Fruit fly (Drosophila melanogaster) whole organism, embryonic: ENCODE measurements around the gene CG6000.

Experiments used
- Adf1 ChIP-seq: fragments of 200-800 bp; sonication (Bioruptor generic); IDR thresholded peaks from 2 replicates; pipeline ENCODE4 v1.3.6; 2022; ENCODE audit warnings: missing biosample characterization, missing genetic modification characterization
- CG10274 ChIP-seq: fragments of 200-800 bp; sonication (Bioruptor generic); optimal IDR thresholded peaks from 3 replicates; lab custom pipeline; 2017; ENCODE audit warnings: missing biosample characterization, mild to moderate bottlenecking, missing genetic modification characterization
- CG11093 ChIP-seq: fragments of 200-800 bp; sonication (Bioruptor generic); IDR thresholded peaks from 3 replicates; pipeline ENCODE4 v1.3.6; 2022; ENCODE audit warnings: missing biosample characterization, missing genetic modification characterization
- CG11504 ChIP-seq: fragments of 200-800 bp; sonication (Bioruptor generic); optimal IDR thresholded peaks from 3 replicates; lab custom pipeline; 2019; ENCODE audit warnings: missing biosample characterization, mild to moderate bottlenecking, missing genetic modification characterization, moderate library complexity
- CG11696 ChIP-seq: fragments of 200-800 bp; sonication (Bioruptor generic); IDR thresholded peaks from 2 replicates; pipeline ENCODE4 v1.3.6; 2022; ENCODE audit warnings: missing biosample characterization, missing genetic modification characterization
- CG11723 ChIP-seq: fragments of 200-800 bp; sonication (Bioruptor generic); optimal IDR thresholded peaks from 2 replicates; lab custom pipeline; 2017; ENCODE audit warnings: missing biosample characterization, mild to moderate bottlenecking, missing genetic modification characterization
- CG12769 ChIP-seq: fragments of 200-800 bp; sonication (Bioruptor generic); optimal IDR thresholded peaks from 2 replicates; lab custom pipeline; 2019; ENCODE audit warnings: missing biosample characterization, mild to moderate bottlenecking, missing genetic modification characterization, moderate library complexity
- CG13296 ChIP-seq: fragments of 200-800 bp; sonication (Bioruptor generic); optimal IDR thresholded peaks from 3 replicates; lab custom pipeline; 2018; ENCODE audit warnings: missing biosample characterization, mild to moderate bottlenecking, missing genetic modification characterization
- CG13424 ChIP-seq: fragments of 200-800 bp; sonication (Bioruptor generic); optimal IDR thresholded peaks from 2 replicates; lab custom pipeline; 2019; ENCODE audit warnings: missing biosample characterization, mild to moderate bottlenecking, missing genetic modification characterization, moderate library complexity
- CG14965 ChIP-seq: fragments of 200-800 bp; sonication (Bioruptor generic); optimal IDR thresholded peaks from 2 replicates; lab custom pipeline; 2016; ENCODE audit warnings: missing biosample characterization, missing genetic modification characterization, borderline replicate concordance
- CG17186 ChIP-seq: fragments of 200-800 bp; sonication (Bioruptor generic); optimal IDR thresholded peaks from 3 replicates; lab custom pipeline; 2017; ENCODE audit warnings: missing biosample characterization, missing genetic modification reagents, missing genetic modification characterization
- CG17612 ChIP-seq: fragments of 200-800 bp; sonication (Bioruptor generic); IDR thresholded peaks from 2 replicates; pipeline ENCODE4 v1.3.6; 2022; ENCODE audit warnings: missing biosample characterization, missing genetic modification characterization
- CG2199 ChIP-seq: fragments of 200-800 bp; sonication (Bioruptor generic); IDR thresholded peaks from 3 replicates; pipeline ENCODE4 v1.3.6; 2022; ENCODE audit warnings: missing biosample characterization, missing genetic modification characterization
- CG30020 ChIP-seq: fragments of 200-800 bp; optimal IDR thresholded peaks from 2 replicates; lab custom pipeline; 2019; ENCODE audit warnings: missing biosample characterization, mild to moderate bottlenecking, missing genetic modification characterization, moderate library complexity
- CG31365 ChIP-seq: fragments of 200-800 bp; sonication (Bioruptor generic); optimal IDR thresholded peaks from 2 replicates; lab custom pipeline; 2018; ENCODE audit warnings: missing biosample characterization, mild to moderate bottlenecking, missing genetic modification characterization
- CG42726 ChIP-seq: fragments of 200-800 bp; sonication (Bioruptor generic); IDR thresholded peaks from 2 replicates; pipeline ENCODE4 v1.3.6; 2022; ENCODE audit warnings: missing biosample characterization, missing genetic modification characterization; ENCODE audit not compliant: partially characterized antibody
- CG4282 ChIP-seq: fragments of 200-800 bp; sonication (Bioruptor generic); optimal IDR thresholded peaks from 2 replicates; lab custom pipeline; 2016; ENCODE audit warnings: missing biosample characterization, missing genetic modification characterization
- CG9797 ChIP-seq: fragments of 200-800 bp; sonication (Bioruptor generic); optimal IDR thresholded peaks from 3 replicates; lab custom pipeline; 2018; ENCODE audit warnings: missing biosample characterization, mild to moderate bottlenecking, missing genetic modification characterization
- Deaf1 ChIP-seq: fragments of 200-800 bp; optimal IDR thresholded peaks from 3 replicates; lab custom pipeline; 2019; ENCODE audit warnings: missing biosample characterization, mild to moderate bottlenecking, missing genetic modification characterization, moderate library complexity
- Dfd ChIP-seq, 2 experiments: fragments of >200 bp; optimal IDR thresholded peaks; 2 replicates each; lab custom pipeline; 2017; ENCODE audit warnings: missing biosample characterization in 2 of 2, missing genetic modification characterization in 2 of 2
- Dref ChIP-seq: fragments of 200-800 bp; sonication (Bioruptor generic); IDR thresholded peaks from 2 replicates; pipeline ENCODE4 v1.3.6; 2022; ENCODE audit warnings: missing biosample characterization, missing genetic modification characterization
- Gsc ChIP-seq: fragments of 200-800 bp; sonication (Bioruptor generic); IDR thresholded peaks from 2 replicates; pipeline ENCODE4 v1.3.6; 2022; ENCODE audit warnings: missing biosample characterization, missing genetic modification characterization
- HLH54F ChIP-seq: fragments of 200-800 bp; sonication (Bioruptor generic); optimal IDR thresholded peaks from 3 replicates; lab custom pipeline; 2016; ENCODE audit warnings: missing biosample characterization, missing genetic modification characterization
- HmgD ChIP-seq: fragments of 200-800 bp; sonication (Bioruptor generic); optimal IDR thresholded peaks from 3 replicates; lab custom pipeline; 2016; ENCODE audit warnings: missing biosample characterization, missing genetic modification characterization
- Hr39 ChIP-seq: fragments of >200 bp; optimal IDR thresholded peaks from 2 replicates; lab custom pipeline; 2017
- Hr51 ChIP-seq, 2 experiments: fragments of 200-800 bp; sonication (Bioruptor generic); optimal IDR thresholded peaks; 2 replicates in 1 of 2; 3 replicates in 1 of 2; lab custom pipeline; 2016 to 2018; ENCODE audit warnings: missing biosample characterization in 2 of 2, missing genetic modification characterization in 2 of 2, mild to moderate bottlenecking in 1 of 2, moderate library complexity in 1 of 2
- Lpt ChIP-seq: fragments of >200 bp; optimal IDR thresholded peaks from 2 replicates; lab custom pipeline; 2018; ENCODE audit warnings: missing biosample characterization, missing genetic modification characterization
- NC2β ChIP-seq: fragments of 200-800 bp; sonication (Bioruptor generic); optimal IDR thresholded peaks from 2 replicates; lab custom pipeline; 2016; ENCODE audit warnings: missing biosample characterization, missing genetic modification characterization
- Nf-YB ChIP-seq: fragments of 200-800 bp; sonication (Bioruptor generic); optimal IDR thresholded peaks from 3 replicates; lab custom pipeline; 2019; ENCODE audit warnings: missing biosample characterization, mild to moderate bottlenecking, missing genetic modification characterization, moderate library complexity
- Nf-YC ChIP-seq: fragments of 200-800 bp; optimal IDR thresholded peaks from 3 replicates; lab custom pipeline; 2019; ENCODE audit warnings: missing biosample characterization, mild to moderate bottlenecking, missing genetic modification characterization, moderate library complexity
- Pdp1 ChIP-seq, 2 experiments: fragments of 200-800 bp; sonication (Bioruptor generic); optimal IDR thresholded peaks; 3 replicates each; lab custom pipeline; 2016; ENCODE audit warnings: missing biosample characterization in 2 of 2, missing genetic modification characterization in 2 of 2, mild to moderate bottlenecking in 1 of 2, moderate library complexity in 1 of 2
- Poxn ChIP-seq: fragments of 200-800 bp; sonication (Bioruptor generic); IDR thresholded peaks from 2 replicates; pipeline ENCODE4 v1.3.6; 2022; ENCODE audit warnings: missing biosample characterization, missing genetic modification characterization
- Scr ChIP-seq: fragments of 200-800 bp; sonication (Bioruptor generic); IDR thresholded peaks from 2 replicates; pipeline ENCODE4 v1.3.6; 2022; ENCODE audit warnings: missing biosample characterization, missing genetic modification characterization; ENCODE audit not compliant: partially characterized antibody
- Spps ChIP-seq: fragments of 200-800 bp; sonication (Bioruptor generic); optimal IDR thresholded peaks from 2 replicates; lab custom pipeline; 2018; ENCODE audit warnings: missing biosample characterization, mild to moderate bottlenecking, missing genetic modification characterization
- Usf ChIP-seq: fragments of 200-800 bp; sonication (Bioruptor generic); optimal IDR thresholded peaks from 2 replicates; lab custom pipeline; 2017; ENCODE audit warnings: missing genotype, missing biosample characterization, missing genetic modification characterization
- ara ChIP-seq: fragments of 200-800 bp; sonication (Bioruptor generic); IDR thresholded peaks from 2 replicates; pipeline ENCODE4 v1.3.6; 2022; ENCODE audit warnings: missing biosample characterization, missing genetic modification characterization
- btn ChIP-seq: fragments of 200-800 bp; sonication (Bioruptor generic); optimal IDR thresholded peaks from 2 replicates; lab custom pipeline; 2016; ENCODE audit warnings: missing biosample characterization, missing genetic modification characterization
- dan ChIP-seq: fragments of 200-800 bp; sonication (Bioruptor generic); IDR thresholded peaks from 2 replicates; pipeline ENCODE4 v1.3.6; 2022; ENCODE audit warnings: missing biosample characterization, missing genetic modification characterization
- exex ChIP-seq: fragments of 200-800 bp; sonication (Bioruptor generic); optimal IDR thresholded peaks from 4 replicates; lab custom pipeline; 2018; ENCODE audit warnings: missing biosample characterization, mild to moderate bottlenecking, missing genetic modification characterization, moderate library complexity
- eyg ChIP-seq: fragments of 200-800 bp; sonication (Bioruptor generic); optimal IDR thresholded peaks from 3 replicates; lab custom pipeline; 2016; ENCODE audit warnings: missing biosample characterization, missing genetic modification characterization
- fru ChIP-seq: fragments of >200 bp; optimal IDR thresholded peaks from 2 replicates; lab custom pipeline; 2017
- hbn ChIP-seq: fragments of 200-800 bp; sonication (Bioruptor generic); IDR thresholded peaks from 2 replicates; pipeline ENCODE4 v1.3.6; 2022; ENCODE audit warnings: missing biosample characterization, missing genetic modification characterization; ENCODE audit not compliant: partially characterized antibody
- maf-S ChIP-seq: fragments of 200-800 bp; sonication (Bioruptor generic); optimal IDR thresholded peaks from 2 replicates; lab custom pipeline; 2016; ENCODE audit warnings: missing biosample characterization, missing genetic modification characterization
- nau ChIP-seq: fragments of 200-800 bp; sonication (Bioruptor generic); optimal IDR thresholded peaks from 3 replicates; lab custom pipeline; 2017; ENCODE audit warnings: missing biosample characterization, mild to moderate bottlenecking, missing genetic modification characterization, missing genetic modification reagents
- pum ChIP-seq: fragments of 200-800 bp; sonication (Bioruptor generic); optimal IDR thresholded peaks from 2 replicates; lab custom pipeline; 2016; ENCODE audit warnings: missing biosample characterization, missing genetic modification characterization
- run ChIP-seq: fragments of 200-800 bp; sonication (Bioruptor generic); optimal IDR thresholded peaks from 3 replicates; lab custom pipeline; 2018; ENCODE audit warnings: missing biosample characterization, mild to moderate bottlenecking, missing genetic modification characterization
- salm ChIP-seq: fragments of 200-800 bp; sonication (Bioruptor generic); optimal IDR thresholded peaks from 2 replicates; lab custom pipeline; 2018; ENCODE audit warnings: missing biosample characterization, mild to moderate bottlenecking, missing genetic modification characterization
- tna ChIP-seq: fragments of 200-800 bp; sonication (Bioruptor generic); IDR thresholded peaks from 2 replicates; pipeline ENCODE4 v1.3.6; 2022; ENCODE audit warnings: missing biosample characterization, missing genetic modification characterization; ENCODE audit not compliant: partially characterized antibody
- wek ChIP-seq: fragments of 200-800 bp; sonication (Bioruptor generic); optimal IDR thresholded peaks from 3 replicates; lab custom pipeline; 2018; ENCODE audit warnings: missing biosample characterization, mild to moderate bottlenecking, missing genetic modification characterization, moderate library complexity
- wor ChIP-seq: fragments of 200-800 bp; sonication (Bioruptor generic); IDR thresholded peaks from 2 replicates; pipeline ENCODE4 v1.3.6; 2022; ENCODE audit warnings: missing biosample characterization, missing genetic modification characterization

CG6000 gene

dm6 chr3R:24037538-24038265 is 16.5 kb upstream of the CG6000 start, which contains the start of gene spas (continued):
- TF ChIP-seq CG42726 (peak; percentile 90), pum (GFP tag; lab: Kevin White, UChicago) (peak; percentile 80), CG4282 (no peak), salm (tag; lab: Kevin White, UChicago) (no peak), CG11696 (no peak), Dfd (GFP tag; optimal IDR thresholded peaks at IDR 0.05; lab: Kevin White, UChicago) (no peak), hbn (GFP tag; lab: Robert Waterston, UW) (peak; percentile 94), btn (GFP tag; lab: Kevin White, UChicago) (peak; percentile 32), CG17186 (GFP tag; lab: Kevin White, UChicago) (peak; percentile 59), maf-S (GFP tag; lab: Kevin White, UChicago) (peak; percentile 30), CG2199 (GFP tag; lab: Robert Waterston, UW) (0 out of 3 replicates have a peak, but pooled peaks have one; percentile 26), Pdp1 (GFP tag; optimal IDR thresholded peaks at IDR 0.05; lab: Kevin White, UChicago) (peak; percentile 73 to 95), CG30020 (peak; percentile 65), dan (GFP tag; lab: Robert Waterston, UW) (no peak), Spps (tag; lab: Kevin White, UChicago) (peak; percentile 7), exex (peak; percentile 0), Gsc (GFP tag; lab: Robert Waterston, UW) (peak; percentile 49; the same call in 1 of the 2 replicates), CG12769 (tag; lab: Kevin White, UChicago) (no peak), tna (peak; percentile 79; the same call in 1 of the 2 replicates), CG13424 (peak; percentile 68), CG11504 (tag; lab: Kevin White, UChicago) (no peak), Dref (GFP tag; lab: Robert Waterston, UW) (peak; percentile 60), Adf1 (GFP tag; lab: Robert Waterston, UW) (no peak), NC2β (GFP tag; lab: Kevin White, UChicago) (no peak), Scr (GFP tag; lab: Robert Waterston, UW) (peak; percentile 97), CG10274 (GFP tag; lab: Kevin White, UChicago) (no peak), Hr51 (GFP tag; optimal IDR thresholded peaks at IDR 0.05; lab: Kevin White, UChicago) (peak in 1 of 2 experiments; percentile 59), HmgD (GFP tag; lab: Kevin White, UChicago) (peak; percentile 50), CG13296 (GFP tag; lab: Kevin White, UChicago) (peak; percentile 37), Lpt (no peak), fru (lab: Kevin White, UChicago) (no peak), CG17612 (GFP tag; lab: Robert Waterston, UW) (no peak), Poxn (GFP tag; lab: Robert Waterston, UW) (peak; percentile 39; the same call in 1 of the 2 replicates), HLH54F (GFP tag; lab: Kevin White, UChicago) (peak; percentile 83), eyg (GFP tag; lab: Kevin White, UChicago) (peak; percentile 20), ara (GFP tag; lab: Robert Waterston, UW) (peak; percentile 62), Nf-YC (no peak), CG9797 (GFP tag; lab: Kevin White, UChicago) (peak; percentile 40), Hr39 (no peak), wek (GFP tag; lab: Kevin White, UChicago) (no peak), CG11723 (no peak), wor (GFP tag; lab: Robert Waterston, UW) (peak; percentile 52; the same call in 1 of the 2 replicates), nau (GFP tag; lab: Kevin White, UChicago) (no peak), Usf (GFP tag; lab: Kevin White, UChicago) (peak; percentile 26), CG14965 (GFP tag; lab: Kevin White, UChicago) (no peak), run (tag; lab: Kevin White, UChicago) (no peak), CG31365 (tag; lab: Kevin White, UChicago) (no peak), Deaf1 (tag; lab: Kevin White, UChicago) (no peak), CG11093 (GFP tag; lab: Robert Waterston, UW) (peak; percentile 55; the same call in 1 of the 3 replicates), Nf-YB (peak; percentile 31)
